Fruit fly (Drosophila melanogaster) Kc167 (cell line): ENCODE measurements around the gene CG43814.

Source experiments
- Myc ChIP-seq: fragments of >200 bp; optimal IDR thresholded peaks from 2 replicates; lab custom pipeline; 2017; ENCODE audit warnings: missing external identifiers
- Sin3A ChIP-seq: fragments of >200 bp; optimal IDR thresholded peaks from 2 replicates; lab custom pipeline; 2018; ENCODE audit warnings: missing external identifiers
- h ChIP-seq: fragments of >200 bp; optimal IDR thresholded peaks from 3 replicates; lab custom pipeline; 2018; ENCODE audit warnings: missing external identifiers
- insv ChIP-seq: fragments of >200 bp; optimal IDR thresholded peaks from 3 replicates; lab custom pipeline; 2018; ENCODE audit warnings: missing external identifiers
- psq ChIP-seq: fragments of >200 bp; optimal IDR thresholded peaks from 2 replicates; lab custom pipeline; 2017; ENCODE audit warnings: missing external identifiers
- ttk ChIP-seq: sonication (Bioruptor generic); optimal IDR thresholded peaks from 2 replicates; lab custom pipeline; 2017; ENCODE audit warnings: missing external identifiers

CG43814 gene

DNA sequence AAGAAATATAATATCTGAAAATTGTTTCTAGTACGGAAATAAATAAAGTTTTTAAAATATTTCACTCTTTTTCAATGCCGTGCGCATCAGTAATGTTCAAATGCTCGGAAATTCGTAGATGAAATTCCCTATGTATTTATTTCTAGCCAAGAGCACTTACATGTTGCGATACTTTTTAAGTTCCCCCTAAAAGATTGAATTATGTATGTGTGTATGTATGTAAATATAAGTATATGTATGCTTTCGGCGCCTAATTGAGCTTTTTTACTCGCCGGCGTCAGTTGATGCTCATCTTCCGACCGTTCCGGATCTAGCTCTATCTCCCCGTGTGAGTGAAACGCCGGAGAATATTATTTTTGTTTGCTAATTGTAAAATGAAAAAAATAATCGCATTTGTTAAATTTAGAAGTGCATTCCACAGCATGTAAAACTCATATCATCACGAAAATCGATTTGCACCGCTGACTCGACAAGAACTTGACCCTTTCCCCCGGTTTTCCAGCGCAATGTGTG, 21.4 kb upstream of the CG43814 start, which contains the start of gene Ugt36E1:
Ugt36E1 (plus strand) TSS at position 275 of the 513 bp plus-strand sequence.
- TF ChIP-seq h (lab: Kevin White, UChicago) (no peak), insv (lab: Kevin White, UChicago) (no peak), psq (no peak), ttk (lab: Kevin White, UChicago) (no peak), Myc (lab: Kevin White, UChicago) (no peak), Sin3A (lab: Kevin White, UChicago) (no peak)

DNA sequence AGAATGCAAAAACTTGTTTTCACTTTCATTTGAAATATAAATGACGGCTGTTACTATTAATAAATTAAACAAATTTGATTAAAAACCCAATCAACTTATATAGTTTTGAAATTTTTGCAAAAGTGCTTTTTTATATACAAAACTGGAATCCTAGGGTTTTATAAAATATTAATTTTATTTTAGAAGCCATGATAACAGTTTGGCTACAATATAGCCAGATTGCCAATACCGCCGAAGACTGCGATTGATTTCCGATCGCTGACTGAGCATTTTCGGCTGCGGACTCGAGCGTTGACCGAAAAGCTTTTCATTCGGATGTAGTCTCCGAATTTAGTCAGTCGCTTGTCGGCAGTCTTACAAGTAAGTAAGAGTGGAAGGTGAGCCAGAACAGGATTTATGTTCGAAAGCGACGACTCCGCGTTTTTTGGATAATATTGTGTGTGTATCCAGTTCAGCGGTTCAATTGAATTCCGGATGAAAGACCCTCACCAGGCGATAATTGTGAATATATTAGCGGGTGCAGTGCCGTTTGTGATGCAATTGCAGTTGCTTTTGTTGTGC, 18.2 kb upstream of the CG43814 start, which contains the start of gene Ugt36D1:
Ugt36D1 (plus strand) TSS at position 306 of the 561 bp plus-strand sequence.
- no peak for TF ChIP-seq ttk (lab: Kevin White, UChicago)
- no peak for TF ChIP-seq h (lab: Kevin White, UChicago)
- no peak for TF ChIP-seq insv (lab: Kevin White, UChicago)
- no peak for TF ChIP-seq Sin3A (lab: Kevin White, UChicago)
- no peak for TF ChIP-seq Myc (lab: Kevin White, UChicago)
- no peak for TF ChIP-seq psq

DNA sequence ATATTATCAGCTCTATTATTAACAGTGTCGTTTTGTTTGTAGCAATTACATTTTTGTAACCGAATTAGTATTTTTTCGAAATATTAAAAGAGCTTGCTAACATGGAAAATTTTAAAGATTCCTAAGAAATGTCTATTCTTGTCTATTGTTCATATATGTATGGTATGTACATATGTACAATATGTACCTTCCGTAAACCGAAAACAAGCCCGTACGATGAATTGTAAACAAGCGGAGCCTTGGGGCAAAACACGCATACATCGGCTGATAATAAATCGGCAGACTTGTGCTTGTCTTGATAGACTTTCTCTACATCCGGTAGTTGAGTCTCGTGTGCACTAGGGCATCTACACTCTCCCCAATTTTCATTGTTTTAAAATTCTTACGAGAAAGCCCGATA, 17.7 kb upstream of the CG43814 start:
- TF ChIP-seq Myc (lab: Kevin White, UChicago) (no peak), psq (no peak), ttk (lab: Kevin White, UChicago) (no peak), Sin3A (lab: Kevin White, UChicago) (no peak), insv (lab: Kevin White, UChicago) (no peak)

DNA sequence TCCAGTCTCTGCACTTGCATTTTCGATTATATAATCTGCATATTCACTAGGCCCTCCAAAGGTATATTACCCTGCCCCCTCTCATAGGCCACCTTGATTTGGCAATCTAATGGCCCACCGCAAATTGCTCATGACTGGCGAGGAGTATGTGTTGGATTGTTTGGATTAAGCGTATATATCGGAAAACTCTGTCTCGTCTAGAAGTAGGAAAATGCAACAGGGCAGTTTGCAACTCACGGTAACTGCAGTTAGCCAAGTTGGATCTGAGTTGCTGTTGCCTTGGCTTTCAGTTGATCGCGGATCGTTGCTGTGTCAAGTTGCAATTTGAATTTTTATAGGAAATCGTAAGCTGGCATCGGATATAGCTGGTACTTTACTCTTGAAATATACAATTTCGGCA, 13.9 kb upstream of the CG43814 start, which contains the start of gene Ugt36F1:
Ugt36F1 (plus strand) TSS at position 301 of the 400 bp plus-strand sequence.
- no peak for TF ChIP-seq insv (lab: Kevin White, UChicago)
- no peak for TF ChIP-seq Sin3A (lab: Kevin White, UChicago)
- TF ChIP-seq psq: no peak
- no peak for TF ChIP-seq ttk (lab: Kevin White, UChicago)
- no peak for TF ChIP-seq h (lab: Kevin White, UChicago)
- TF ChIP-seq Myc (lab: Kevin White, UChicago): no peak

DNA sequence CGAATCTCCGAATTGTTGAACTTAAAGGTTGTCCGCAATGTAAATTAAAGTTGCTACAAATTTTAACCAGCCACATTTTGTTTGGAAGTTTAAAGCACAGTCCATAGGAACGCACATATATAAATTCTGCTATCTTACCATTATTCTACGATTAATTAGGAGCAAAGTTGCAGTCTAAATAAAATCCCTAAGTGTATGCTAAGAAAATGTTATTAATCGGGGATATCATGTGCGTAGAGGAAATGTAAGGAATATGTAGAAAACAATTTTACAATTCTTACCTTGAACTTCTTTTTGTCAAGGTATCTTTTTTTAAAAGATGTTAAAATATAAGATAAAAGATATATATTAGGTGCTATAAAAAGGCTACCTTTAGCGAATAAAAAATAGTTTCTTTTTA, 13.2 kb upstream of the CG43814 start:
- TF ChIP-seq psq (no peak), ttk (lab: Kevin White, UChicago) (no peak)

DNA sequence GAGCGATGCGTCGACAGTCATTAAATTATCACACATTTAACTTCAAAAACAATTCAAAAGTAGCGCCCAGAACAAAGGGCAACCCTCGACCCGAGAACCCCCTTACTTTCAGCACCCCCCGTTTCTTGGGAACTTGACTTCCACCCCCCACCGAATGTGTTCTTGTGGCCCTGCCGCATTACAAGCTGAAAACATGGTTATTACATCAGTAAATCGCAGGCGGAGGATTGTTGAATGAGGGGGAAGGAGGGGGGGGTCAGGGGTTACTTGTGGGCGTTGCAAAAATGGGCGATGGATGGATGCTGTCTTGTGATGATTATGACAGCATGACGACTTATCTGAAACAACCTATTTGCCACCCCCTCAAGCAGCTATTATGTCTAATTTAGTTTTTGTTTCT, 10.0 kb upstream of the CG43814 start:
- TF ChIP-seq insv (lab: Kevin White, UChicago): no peak
- TF ChIP-seq ttk (lab: Kevin White, UChicago): no peak
- TF ChIP-seq psq: no peak

DNA sequence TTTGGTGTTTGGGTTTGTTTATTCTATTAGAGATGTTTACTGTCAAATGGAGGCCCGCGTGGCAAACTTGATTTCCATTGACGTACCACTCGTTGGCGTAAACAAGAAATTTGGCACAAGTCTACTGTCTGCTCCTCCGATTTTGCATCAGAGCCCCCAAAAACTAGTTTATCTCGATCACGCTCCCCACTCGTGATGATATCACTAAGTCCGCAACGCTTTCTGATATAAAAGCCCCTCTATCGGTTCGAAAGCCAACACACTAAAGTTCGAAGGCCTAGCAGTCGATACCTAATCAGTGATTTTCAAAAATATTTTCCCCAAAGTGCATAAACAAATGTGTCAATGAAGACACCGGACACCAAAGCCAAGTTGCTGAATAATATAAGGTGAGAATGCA, 7.6 kb upstream of the CG43814 start:
- TF ChIP-seq insv (lab: Kevin White, UChicago): no peak
- TF ChIP-seq h (lab: Kevin White, UChicago): no peak
- TF ChIP-seq Sin3A (lab: Kevin White, UChicago): no peak
- TF ChIP-seq Myc (lab: Kevin White, UChicago): no peak
- TF ChIP-seq psq: no peak
- TF ChIP-seq ttk (lab: Kevin White, UChicago): no peak

DNA sequence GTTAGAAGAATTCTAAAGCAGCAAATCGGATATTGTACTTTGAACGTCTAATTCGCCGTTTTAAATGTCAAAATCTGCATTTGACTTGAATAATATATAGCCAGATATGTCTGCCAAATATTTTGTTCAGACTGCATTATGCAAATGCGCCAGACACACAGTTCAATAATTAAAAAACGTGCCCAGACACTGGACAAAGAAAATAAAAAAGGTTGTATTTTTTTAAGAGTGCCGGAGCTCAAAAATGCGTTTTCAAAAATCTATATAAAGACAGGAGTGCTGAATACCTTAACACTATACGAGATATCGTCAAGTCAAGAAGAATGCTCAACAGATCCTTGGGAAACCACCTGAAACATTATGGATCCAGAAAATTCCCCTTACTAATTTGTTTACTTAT, 7.2 kb upstream of the CG43814 start, which contains the start of the genes CG17325 and CG42305:
CG17325 (plus strand) TSS at position 301 of the 400 bp plus-strand sequence.
CG42305 (plus strand) TSS at position 301 of the 400 bp plus-strand sequence.
- TF ChIP-seq Myc (lab: Kevin White, UChicago): no peak
- TF ChIP-seq psq: no peak
- no peak for TF ChIP-seq ttk (lab: Kevin White, UChicago)
- TF ChIP-seq h (lab: Kevin White, UChicago): no peak
- no peak for TF ChIP-seq Sin3A (lab: Kevin White, UChicago)
- TF ChIP-seq insv (lab: Kevin White, UChicago): no peak

DNA sequence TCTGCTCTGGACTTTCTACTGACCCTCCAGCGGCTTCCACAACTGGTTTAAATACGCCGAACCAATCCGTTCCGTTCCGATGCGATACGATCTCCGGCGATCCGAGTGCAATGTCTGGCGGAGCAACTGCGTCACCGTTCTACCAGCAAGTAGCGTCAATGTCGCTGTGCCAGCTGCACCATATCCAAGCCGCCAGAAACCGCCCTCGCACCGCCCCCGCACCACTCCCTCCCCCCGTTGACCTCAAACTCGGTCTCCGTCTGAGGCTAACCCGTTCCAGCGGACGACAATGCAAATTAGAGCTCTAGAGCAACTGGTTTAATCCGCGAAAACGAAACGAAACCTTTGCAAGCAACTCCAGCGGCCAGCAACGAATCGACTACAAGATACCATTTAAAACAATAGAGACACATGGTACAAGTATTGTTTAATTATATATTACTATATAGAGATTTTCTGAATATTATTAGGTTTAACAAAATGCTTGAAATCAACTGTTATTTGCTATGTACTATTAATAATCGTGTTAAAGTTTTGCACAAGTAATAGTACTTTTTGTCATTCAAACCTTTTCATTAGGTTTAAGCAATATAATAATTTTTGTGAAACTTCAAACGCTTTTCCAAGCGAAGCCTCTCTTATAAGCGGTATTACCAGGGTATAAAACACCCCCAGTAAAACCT, 6.0 kb upstream of the CG43814 start, which contains the start of the genes CG10570 and CG42502:
CG10570 (minus strand) TSS at position 293 of the 683 bp plus-strand sequence.
CG42502 (minus strand) TSS at position 293 of the 683 bp plus-strand sequence.
- TF ChIP-seq psq (no peak), h (lab: Kevin White, UChicago) (no peak), insv (lab: Kevin White, UChicago) (no peak), Myc (lab: Kevin White, UChicago) (no peak), Sin3A (lab: Kevin White, UChicago) (no peak), ttk (lab: Kevin White, UChicago) (no peak)

DNA sequence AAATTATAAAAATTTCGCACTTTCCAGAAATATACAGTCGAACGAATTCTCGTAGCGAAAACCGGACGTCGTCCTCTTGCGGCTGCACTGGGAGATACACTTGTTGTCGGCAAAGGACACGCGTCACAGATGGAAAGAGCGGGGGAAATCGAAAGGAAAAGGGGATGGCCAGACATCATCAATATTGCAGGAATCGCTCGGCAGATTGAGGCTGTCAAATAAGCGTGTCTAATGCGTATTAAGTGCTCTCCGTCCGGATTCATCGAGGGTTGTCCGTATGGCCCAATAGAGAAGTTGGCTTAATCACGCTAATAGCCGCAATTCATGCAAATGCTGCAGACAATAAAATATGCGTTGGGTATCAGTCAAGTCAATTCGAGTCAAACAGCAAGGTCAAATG, 4.3 kb upstream of the CG43814 start:
- TF ChIP-seq insv (lab: Kevin White, UChicago) (no peak), Sin3A (lab: Kevin White, UChicago) (no peak), psq (no peak), ttk (lab: Kevin White, UChicago) (no peak), h (lab: Kevin White, UChicago) (no peak)

DNA sequence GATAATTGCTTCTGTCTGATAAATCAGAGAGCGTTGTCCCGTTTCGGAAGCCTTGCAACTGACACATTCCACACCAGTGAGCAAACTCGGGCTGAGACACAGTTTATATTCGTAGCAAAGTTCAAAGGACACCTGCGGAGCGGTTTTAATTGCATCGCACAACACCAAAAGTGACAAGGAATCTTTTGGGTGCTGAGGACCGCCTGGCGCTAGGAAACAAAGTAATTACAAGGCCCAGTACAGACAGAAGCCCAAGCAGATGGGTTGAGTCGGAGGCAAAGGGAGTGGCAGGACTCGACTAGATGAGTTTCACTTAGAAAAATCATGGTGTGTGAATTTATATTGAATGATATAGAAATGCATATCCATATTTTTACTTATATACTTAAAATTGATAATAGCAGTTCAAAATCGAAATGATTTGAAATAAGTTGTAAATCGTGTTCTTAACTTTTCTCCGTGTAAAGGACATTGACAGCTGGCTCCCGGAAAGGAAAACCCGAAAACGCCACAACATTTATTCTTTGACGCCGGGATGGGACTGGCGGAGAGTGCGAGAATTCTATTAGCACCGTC, 3.7 kb upstream of the CG43814 start:
- TF ChIP-seq ttk (lab: Kevin White, UChicago) (no peak), Myc (lab: Kevin White, UChicago) (no peak), psq (no peak), Sin3A (lab: Kevin White, UChicago) (no peak), h (lab: Kevin White, UChicago) (no peak), insv (lab: Kevin White, UChicago) (no peak)
